Worm (Caenorhabditis elegans): ENCODE results near the gene ZK829.9.

Gene ZK829.9

ce11 chrIV:11928388-11928787 is 41.9 kb upstream of the ZK829.9 start (continued):
- TF ChIP-seq nhr-111 (GFP tag; optimal IDR thresholded peaks at IDR 0.05) = no peak
- TF ChIP-seq nhr-25 (tag; optimal IDR thresholded peaks at IDR 0.05; ENCODE audit: borderline replicate concordance, insufficient read depth) = no peak
- peak; percentile 74 for TF ChIP-seq dmd-6 (GFP tag; IDR thresholded peaks at IDR 0.05)
- TF ChIP-seq lin-38 (GFP tag; IDR thresholded peaks at IDR 0.05) = no peak; the same call in 1 of the 2 replicates
- TF ChIP-seq pha-4 (GFP tag; IDR thresholded peaks at IDR 0.05) = no peak
- TF ChIP-seq pha-4 (tag; optimal IDR thresholded peaks at IDR 0.05) = no peak
- TF ChIP-seq zip-2 (tag; optimal IDR thresholded peaks at IDR 0.05) = no peak
- peak; percentile 68 for TF ChIP-seq hmg-1.1 (GFP tag; IDR thresholded peaks at IDR 0.05)
- no peak for TF ChIP-seq aly-2 (tag; optimal IDR thresholded peaks at IDR 0.05)
- no peak for TF ChIP-seq zfp-3 (GFP tag; conservative IDR thresholded peaks at IDR 0.05)
- no peak for TF ChIP-seq mxl-2 (GFP tag; conservative IDR thresholded peaks at IDR 0.05)
- peak; percentile 59; the same call in 1 of the 2 replicates for TF ChIP-seq F26F4.8 (GFP tag; conservative IDR thresholded peaks at IDR 0.05)
- TF ChIP-seq hif-1 (tag; optimal IDR thresholded peaks at IDR 0.05) = no peak
- TF ChIP-seq pqm-1 (tag; optimal IDR thresholded peaks at IDR 0.05) = no peak
- no peak for TF ChIP-seq nhr-237 (tag; optimal IDR thresholded peaks at IDR 0.05)
- peak; percentile 96 for TF ChIP-seq aha-1 (tag)
- no peak for TF ChIP-seq fkh-10 (GFP tag; optimal IDR thresholded peaks at IDR 0.05)
- TF ChIP-seq jun-1 (tag; optimal IDR thresholded peaks at IDR 0.05) = no peak
- no peak for TF ChIP-seq lin-29 (GFP tag; IDR thresholded peaks at IDR 0.05)
- TF ChIP-seq nhr-41 (GFP tag; IDR thresholded peaks at IDR 0.05) = 0 out of 2 replicates have a peak, but pooled peaks have one; percentile 38
- TF ChIP-seq zfp-2 (tag; optimal IDR thresholded peaks at IDR 0.05) = no peak
- 0 out of 2 replicates have a peak, but pooled peaks have one; percentile 45 for TF ChIP-seq ceh-20 (GFP tag; IDR thresholded peaks at IDR 0.05)
- TF ChIP-seq D1046.2 (GFP tag; IDR thresholded peaks at IDR 0.05) = 0 out of 2 replicates have a peak, but pooled peaks have one; percentile 26
- TF ChIP-seq egl-27 (tag; optimal IDR thresholded peaks at IDR 0.05) = no peak
- peak; percentile 87 for TF ChIP-seq egl-43 (GFP tag; IDR thresholded peaks at IDR 0.05)
- no peak for TF ChIP-seq Y75B8A.6 (GFP tag; IDR thresholded peaks at IDR 0.05)
- TF ChIP-seq nhr-11 (tag; optimal IDR thresholded peaks at IDR 0.05) = no peak
- 0 out of 2 replicates have a peak, but pooled peaks have one; percentile 33 for TF ChIP-seq tra-1 (GFP tag; IDR thresholded peaks at IDR 0.05)
- TF ChIP-seq cey-2 (tag; optimal IDR thresholded peaks at IDR 0.05; ENCODE audit: borderline replicate concordance, insufficient read depth) = no peak
- no peak for TF ChIP-seq lin-15B (tag; optimal IDR thresholded peaks at IDR 0.05)
- TF ChIP-seq set-16 (GFP tag; IDR thresholded peaks at IDR 0.05) = no peak; the same call in 1 of the 2 replicates
- TF ChIP-seq lin-13 (GFP tag; optimal IDR thresholded peaks at IDR 0.05) = no peak
- TF ChIP-seq tag-97 (GFP tag; IDR thresholded peaks at IDR 0.05) = no peak
- TF ChIP-seq Y105C5A.15 (GFP tag; IDR thresholded peaks at IDR 0.05) = no peak
- no peak for TF ChIP-seq madf-5 (GFP tag; IDR thresholded peaks at IDR 0.05)
- peak; percentile 70; the same call in 1 of the 2 replicates for TF ChIP-seq nhr-42 (GFP tag; IDR thresholded peaks at IDR 0.05)
- TF ChIP-seq Y48G9A.11 (GFP tag; IDR thresholded peaks at IDR 0.05) = peak; percentile 61; the same call in 1 of the 2 replicates
- TF ChIP-seq zip-11 (GFP tag; IDR thresholded peaks at IDR 0.05) = no peak
- TF ChIP-seq hlh-30 (tag; optimal IDR thresholded peaks at IDR 0.05; ENCODE audit: insufficient read depth) = peak; percentile 60
- TF ChIP-seq nhr-6 (tag; optimal IDR thresholded peaks at IDR 0.05) = no peak
- peak; percentile 87; the same call in 1 of the 2 replicates for TF ChIP-seq dmd-8 (GFP tag; IDR thresholded peaks at IDR 0.05)
- TF ChIP-seq lsy-2 (tag; optimal IDR thresholded peaks at IDR 0.05) = peak in 1 of 2 experiments; percentile 48
- no peak for TF ChIP-seq T20F7.1 (GFP tag; optimal IDR thresholded peaks at IDR 0.05)
- TF ChIP-seq R02D3.7 (tag; optimal IDR thresholded peaks at IDR 0.05) = no peak
- TF ChIP-seq saeg-2 (GFP tag; IDR thresholded peaks at IDR 0.05) = peak; percentile 76; the same call in 1 of the 2 replicates
- TF ChIP-seq ceh-44 (GFP tag; IDR thresholded peaks at IDR 0.05) = peak; percentile 69; the same call in 1 of the 2 replicates
- TF ChIP-seq nhr-48 (tag; optimal IDR thresholded peaks at IDR 0.05) = peak; percentile 6
- peak; percentile 53 for TF ChIP-seq mxl-3 (GFP tag; optimal IDR thresholded peaks at IDR 0.05)
- no peak for TF ChIP-seq ceh-32 (tag; optimal IDR thresholded peaks at IDR 0.05; ENCODE audit: poor library complexity)
- TF ChIP-seq skn-1 (tag; optimal IDR thresholded peaks at IDR 0.05) = no peak
- TF ChIP-seq madf-9 (GFP tag; conservative IDR thresholded peaks at IDR 0.05) = no peak
